Worm (Caenorhabditis elegans) whole organism, young adult: Measurements from ENCODE around the gene lgc-24.

Experiments
- B0019.2 ChIP-seq: fragments of 200-800 bp; sonication (Bioruptor generic); conservative IDR thresholded peaks from 2 replicates; pipeline ENCODE4 v1.3.6; 2022; ENCODE audit warnings: missing genetic modification reagents, missing genetic modification characterization, missing compliant biosample characterization
- B0035.1 ChIP-seq: sonication (generic microtip); optimal IDR thresholded peaks from 2 replicates; lab custom pipeline; 2016; ENCODE audit warnings: missing genetic modification characterization, mild to moderate bottlenecking, missing compliant biosample characterization, missing genotype, missing genetic modification reagents
- B0336.3 ChIP-seq: fragments of 200-800 bp; sonication (Bioruptor generic); IDR thresholded peaks from 2 replicates; pipeline ENCODE4 v1.3.6; 2022; ENCODE audit warnings: missing genetic modification characterization, missing compliant biosample characterization
- F22D6.2 ChIP-seq: sonication (generic microtip); optimal IDR thresholded peaks from 2 replicates; lab custom pipeline; 2016; ENCODE audit warnings: mild to moderate bottlenecking, missing genetic modification characterization, missing compliant biosample characterization
- F37B4.10 ChIP-seq: fragments of 200-800 bp; sonication (Bioruptor generic); IDR thresholded peaks from 2 replicates; pipeline ENCODE4 v1.3.6; 2022; ENCODE audit warnings: missing genetic modification characterization, missing compliant biosample characterization
- F39B2.1 ChIP-seq: fragments of 200-800 bp; sonication (Bioruptor generic); IDR thresholded peaks from 2 replicates; pipeline ENCODE4 v1.3.6; 2022; ENCODE audit warnings: missing genetic modification reagents, missing genetic modification characterization, missing compliant biosample characterization
- F55B11.4 ChIP-seq: sonication (generic microtip); optimal IDR thresholded peaks from 2 replicates; lab custom pipeline; 2016; ENCODE audit warnings: missing compliant biosample characterization, missing genetic modification characterization, borderline replicate concordance; ENCODE audit not compliant: insufficient read depth
- K11D2.4 ChIP-seq: fragments of 200-800 bp; sonication (Bioruptor generic); IDR thresholded peaks from 2 replicates; pipeline ENCODE4 v1.3.6; 2022; ENCODE audit warnings: missing genetic modification reagents, missing genetic modification characterization, missing compliant biosample characterization
- K12H6.12 ChIP-seq: fragments of 200-800 bp; sonication (Bioruptor generic); optimal IDR thresholded peaks from 2 replicates; lab custom pipeline; 2018; ENCODE audit warnings: mild to moderate bottlenecking, missing genetic modification characterization, missing compliant biosample characterization
- Y53F4B.3 ChIP-seq: fragments of 200-800 bp; sonication (Bioruptor generic); IDR thresholded peaks from 2 replicates; pipeline ENCODE4 v1.3.6; 2022; ENCODE audit warnings: missing genetic modification reagents, missing genetic modification characterization, missing compliant biosample characterization
- Y67H2A.10 ChIP-seq: fragments of 200-800 bp; sonication (Bioruptor generic); conservative IDR thresholded peaks from 2 replicates; pipeline ENCODE4 v1.3.6; 2022; ENCODE audit warnings: missing genetic modification reagents, missing genetic modification characterization, missing compliant biosample characterization
- Y79H2A.3 ChIP-seq: fragments of 200-800 bp; sonication (Bioruptor generic); conservative IDR thresholded peaks from 2 replicates; pipeline ENCODE4 v1.3.6; 2022; ENCODE audit warnings: missing genetic modification reagents, missing genetic modification characterization, missing compliant biosample characterization
- ZK185.1 ChIP-seq: sonication (generic microtip); optimal IDR thresholded peaks from 2 replicates; lab custom pipeline; 2016; ENCODE audit warnings: mild to moderate bottlenecking, missing genetic modification characterization, missing compliant biosample characterization; ENCODE audit not compliant: poor library complexity, severe bottlenecking
- aptf-3 ChIP-seq: fragments of 200-800 bp; sonication (Bioruptor generic); IDR thresholded peaks from 2 replicates; pipeline ENCODE4 v1.3.6; 2022; ENCODE audit warnings: missing genetic modification characterization, missing compliant biosample characterization
- atf-7 ChIP-seq: sonication (generic microtip); optimal IDR thresholded peaks from 2 replicates; lab custom pipeline; 2017; ENCODE audit warnings: mild to moderate bottlenecking, missing genetic modification characterization, missing compliant biosample characterization
- athp-1 ChIP-seq: sonication (generic microtip); optimal IDR thresholded peaks from 2 replicates; lab custom pipeline; 2017; ENCODE audit warnings: mild to moderate bottlenecking, missing genetic modification characterization, missing compliant biosample characterization
- attf-5 ChIP-seq: fragments of 200-800 bp; sonication (Bioruptor generic); optimal IDR thresholded peaks from 2 replicates; lab custom pipeline; 2018; ENCODE audit warnings: mild to moderate bottlenecking, missing genetic modification characterization, missing compliant biosample characterization
- ccch-3 ChIP-seq: fragments of 200-800 bp; sonication (Bioruptor generic); optimal IDR thresholded peaks from 2 replicates; lab custom pipeline; 2018; ENCODE audit warnings: mild to moderate bottlenecking, missing genetic modification characterization, missing compliant biosample characterization
- ceh-27 ChIP-seq: fragments of 200-800 bp; sonication (Bioruptor generic); optimal IDR thresholded peaks from 2 replicates; lab custom pipeline; 2018; ENCODE audit warnings: mild to moderate bottlenecking, missing genetic modification characterization, moderate library complexity, missing compliant biosample characterization
- dpl-1 ChIP-seq: fragments of 150-350 bp; optimal IDR thresholded peaks from 2 replicates; lab custom pipeline; 2014; ENCODE audit warnings: missing biosample characterization, missing genetic modification reagents, missing genetic modification characterization
- egl-44 ChIP-seq: fragments of 200-800 bp; sonication (Bioruptor generic); IDR thresholded peaks from 2 replicates; pipeline ENCODE4 v1.3.6; 2022; ENCODE audit warnings: missing genetic modification reagents, missing genetic modification characterization, missing compliant biosample characterization
- him-1 ChIP-seq: sonication (generic microtip); optimal IDR thresholded peaks from 2 replicates; lab custom pipeline; 2016; ENCODE audit warnings: missing genotype, missing genetic modification reagents, missing genetic modification characterization, missing compliant biosample characterization
- lag-1 ChIP-seq: fragments of 200-800 bp; sonication (Bioruptor generic); IDR thresholded peaks from 2 replicates; pipeline ENCODE4 v1.3.6; 2022; ENCODE audit warnings: missing genetic modification reagents, missing genetic modification characterization, missing compliant biosample characterization
- lin-26 ChIP-seq: fragments of 200-800 bp; sonication (Bioruptor generic); IDR thresholded peaks from 2 replicates; pipeline ENCODE4 v1.3.6; 2022; ENCODE audit warnings: missing genetic modification reagents, missing genetic modification characterization, missing compliant biosample characterization
- lin-40 ChIP-seq: sonication (generic microtip); optimal IDR thresholded peaks from 2 replicates; lab custom pipeline; 2016; ENCODE audit warnings: missing genetic modification characterization, mild to moderate bottlenecking, missing compliant biosample characterization, missing genotype, missing genetic modification reagents
- lsl-1 ChIP-seq: fragments of 200-800 bp; sonication (Bioruptor generic); optimal IDR thresholded peaks from 2 replicates; lab custom pipeline; 2018; ENCODE audit warnings: mild to moderate bottlenecking, missing genetic modification characterization, moderate library complexity, missing compliant biosample characterization
- lsy-27 ChIP-seq: sonication (generic microtip); optimal IDR thresholded peaks from 2 replicates; lab custom pipeline; 2017; ENCODE audit warnings: missing genetic modification characterization, mild to moderate bottlenecking, missing compliant biosample characterization, antibody characterized with exemption, missing genotype, borderline replicate concordance; ENCODE audit not compliant: insufficient read depth
- madf-10 ChIP-seq: sonication (generic microtip); optimal IDR thresholded peaks from 2 replicates; lab custom pipeline; 2016; ENCODE audit warnings: mild to moderate bottlenecking, missing genetic modification characterization, missing compliant biosample characterization
- madf-6 ChIP-seq: fragments of 200-800 bp; sonication (Bioruptor generic); IDR thresholded peaks from 2 replicates; pipeline ENCODE4 v1.3.6; 2022; ENCODE audit warnings: missing genetic modification reagents, missing genetic modification characterization, missing compliant biosample characterization
- madf-8 ChIP-seq: fragments of 200-800 bp; sonication (Bioruptor generic); conservative IDR thresholded peaks from 2 replicates; pipeline ENCODE4 v1.3.6; 2022; ENCODE audit warnings: missing genetic modification reagents, missing genetic modification characterization, missing compliant biosample characterization
- mxl-1 ChIP-seq: sonication (generic microtip); optimal IDR thresholded peaks from 2 replicates; lab custom pipeline; 2016; ENCODE audit warnings: missing genetic modification characterization, missing compliant biosample characterization
- somi-1 ChIP-seq: fragments of 200-800 bp; sonication (Bioruptor generic); optimal IDR thresholded peaks from 2 replicates; lab custom pipeline; 2018; ENCODE audit warnings: mild to moderate bottlenecking, missing genetic modification characterization, missing compliant biosample characterization
- unc-130 ChIP-seq: sonication (generic microtip); optimal IDR thresholded peaks from 2 replicates; lab custom pipeline; 2016; ENCODE audit warnings: missing genetic modification reagents, missing genetic modification characterization, missing compliant biosample characterization
- unc-62 ChIP-seq: fragments of 150-350 bp; optimal IDR thresholded peaks from 2 replicates; lab custom pipeline; 2014; ENCODE audit warnings: missing biosample characterization, missing genetic modification reagents, missing genetic modification characterization
- xnd-1 ChIP-seq: sonication (generic microtip); optimal IDR thresholded peaks from 2 replicates; lab custom pipeline; 2016; ENCODE audit warnings: missing genotype, missing genetic modification reagents, missing genetic modification characterization, missing compliant biosample characterization
- zfh-2 ChIP-seq: fragments of 200-800 bp; sonication (Bioruptor generic); conservative IDR thresholded peaks from 2 replicates; pipeline ENCODE4 v1.3.6; 2022; ENCODE audit warnings: missing genetic modification reagents, missing genetic modification characterization, missing compliant biosample characterization
- ztf-28 ChIP-seq: fragments of 200-800 bp; sonication (Bioruptor generic); IDR thresholded peaks from 2 replicates; pipeline ENCODE4 v1.3.6; 2022; ENCODE audit warnings: missing genetic modification reagents, missing genetic modification characterization, missing compliant biosample characterization
- ztf-3 ChIP-seq: fragments of 200-800 bp; sonication (Bioruptor generic); optimal IDR thresholded peaks from 2 replicates; lab custom pipeline; 2018; ENCODE audit warnings: mild to moderate bottlenecking, missing genetic modification characterization, missing compliant biosample characterization

Gene lgc-24

ce11 chrX:12080581-12081162, 12.3 kb downstream of the lgc-24 start:
- TF ChIP-seq unc-62 (GFP tag; lab: Kevin White, UChicago) (no peak), lin-40 (tag; lab: Kevin White, UChicago) (no peak), madf-6 (GFP tag; lab: Robert Waterston, UW) (no peak), Y53F4B.3 (no peak), F39B2.1 (GFP tag; lab: Robert Waterston, UW) (no peak), athp-1 (tag; lab: Kevin White, UChicago) (no peak), madf-10 (tag; lab: Kevin White, UChicago) (no peak), him-1 (tag; lab: Kevin White, UChicago) (no peak), lsy-27 (tag; lab: Kevin White, UChicago) (no peak), unc-130 (GFP tag; lab: Kevin White, UChicago) (no peak), aptf-3 (GFP tag; lab: Robert Waterston, UW) (no peak), F55B11.4 (no peak), Y79H2A.3 (GFP tag; lab: Robert Waterston, UW) (no peak), mxl-1 (no peak), xnd-1 (tag; lab: Kevin White, UChicago) (no peak), dpl-1 (GFP tag; lab: Kevin White, UChicago) (no peak), K11D2.4 (GFP tag; lab: Robert Waterston, UW) (no peak), somi-1 (no peak), ztf-28 (GFP tag; lab: Robert Waterston, UW) (no peak), F37B4.10 (GFP tag; lab: Robert Waterston, UW) (no peak)

ce11 chrX:12081250-12081649, 12.9 kb downstream of the lgc-24 start:
- TF ChIP-seq ceh-27 (GFP tag; lab: Kevin White, UChicago) (no peak), B0035.1 (no peak), ZK185.1 (tag; lab: Kevin White, UChicago) (no peak), Y67H2A.10 (no peak), unc-62 (GFP tag; lab: Kevin White, UChicago) (no peak), atf-7 (no peak), K12H6.12 (tag; lab: Kevin White, UChicago) (no peak), madf-8 (GFP tag; lab: Robert Waterston, UW) (no peak), lsl-1 (no peak), lag-1 (no peak), ztf-3 (no peak), ccch-3 (no peak), F22D6.2 (tag; lab: Kevin White, UChicago) (no peak), lsy-27 (tag; lab: Kevin White, UChicago) (no peak), B0336.3 (GFP tag; lab: Robert Waterston, UW) (no peak), aptf-3 (GFP tag; lab: Robert Waterston, UW) (no peak), lin-26 (GFP tag; lab: Robert Waterston, UW) (no peak), egl-44 (no peak), attf-5 (no peak)
- TF ChIP-seq, all 124 proteins: peak for 0

DNA sequence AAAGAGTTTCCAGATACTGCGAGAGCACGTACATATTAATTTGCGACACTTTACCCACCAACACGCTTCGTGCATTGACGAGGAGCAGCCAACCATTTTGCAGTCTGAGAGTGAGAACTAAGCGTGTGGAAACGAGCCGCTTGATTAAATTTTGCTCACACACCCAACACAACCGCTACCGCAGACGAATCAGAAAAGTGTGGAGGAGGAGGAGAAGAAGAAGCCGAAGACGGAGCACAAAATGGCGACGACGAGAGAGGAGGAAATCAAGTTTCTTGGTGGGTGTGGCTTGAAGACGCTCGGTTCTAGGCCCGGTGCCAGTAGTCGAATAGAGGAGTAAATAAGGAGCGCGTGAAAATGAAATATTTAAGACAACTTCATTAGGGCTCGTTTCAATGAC, 14.5 kb downstream of the lgc-24 start:
- TF ChIP-seq B0019.2 (GFP tag; lab: Robert Waterston, UW) (no peak), zfh-2 (GFP tag; lab: Robert Waterston, UW) (peak; percentile 61)
